Worm (Caenorhabditis elegans): ENCODE data around the gene T19D12.4.

- TF ChIP-seq lin-13 (GFP tag; optimal IDR thresholded peaks at IDR 0.05), result no peak
- TF ChIP-seq nhr-77 (tag; optimal IDR thresholded peaks at IDR 0.05), result no peak
- TF ChIP-seq hlh-11 (tag; optimal IDR thresholded peaks at IDR 0.05), result no peak
- TF ChIP-seq D1046.2 (GFP tag; IDR thresholded peaks at IDR 0.05), result no peak
- TF ChIP-seq pha-4 (GFP tag; IDR thresholded peaks at IDR 0.05), result no peak
- no peak for TF ChIP-seq pha-4 (tag; optimal IDR thresholded peaks at IDR 0.05)
These were observed 1.1 kb upstream of the T19D12.4 start for ce11 chrII:6629775-6630174.
